Worm (Caenorhabditis elegans) whole organism, L3 larva: ENCODE data around the gene chil-10.

Experiments
- ceh-16 ChIP-seq: sonication (generic microtip); optimal IDR thresholded peaks from 2 replicates; lab custom pipeline; 2017; ENCODE audit warnings: missing biosample characterization, missing genetic modification characterization
- egl-27 ChIP-seq: sonication (generic microtip); optimal IDR thresholded peaks from 4 replicates; lab custom pipeline; 2017; ENCODE audit warnings: missing biosample characterization, missing genetic modification reagents, missing genetic modification characterization
- mdl-1 ChIP-seq: fragments of 150-350 bp; optimal IDR thresholded peaks from 2 replicates; lab custom pipeline; 2014; ENCODE audit warnings: missing biosample characterization, missing genetic modification characterization
- nhr-11 ChIP-seq: fragments of 150-350 bp; optimal IDR thresholded peaks from 2 replicates; lab custom pipeline; 2014; ENCODE audit warnings: missing biosample characterization, missing genetic modification characterization
- nhr-43 ChIP-seq: sonication (generic microtip); optimal IDR thresholded peaks from 2 replicates; lab custom pipeline; 2016; ENCODE audit warnings: mild to moderate bottlenecking, missing genetic modification characterization, missing compliant biosample characterization; ENCODE audit not compliant: poor library complexity, severe bottlenecking
- nhr-77 ChIP-seq: fragments of 150-350 bp; optimal IDR thresholded peaks from 2 replicates; lab custom pipeline; 2014; ENCODE audit warnings: missing biosample characterization, missing genetic modification characterization
- unc-62 ChIP-seq: fragments of 150-350 bp; sonication (generic microtip); optimal IDR thresholded peaks from 4 replicates; lab custom pipeline; 2014; ENCODE audit warnings: missing biosample characterization, missing genetic modification reagents, missing genetic modification characterization
- ztf-4 ChIP-seq: fragments of 150-350 bp; optimal IDR thresholded peaks from 2 replicates; lab custom pipeline; 2014; ENCODE audit warnings: missing biosample characterization, missing genetic modification characterization

- TF ChIP-seq ceh-16 (tag; lab: Kevin White, UChicago): no peak
- no peak for TF ChIP-seq nhr-77 (tag; lab: Kevin White, UChicago)
- no peak for TF ChIP-seq nhr-43
- TF ChIP-seq nhr-11 (tag; lab: Kevin White, UChicago): no peak
- TF ChIP-seq ztf-4 (tag; lab: Kevin White, UChicago): no peak
- TF ChIP-seq mdl-1 (tag; lab: Kevin White, UChicago): no peak
- no peak for TF ChIP-seq unc-62 (GFP tag; lab: Kevin White, UChicago)
- TF ChIP-seq egl-27 (tag; lab: Kevin White, UChicago): no peak
Observed at ce11 chrX:970072-970471, 12.4 kb downstream of the chil-10 start, which contains the start of gene C44C1.6.
